Fruit fly (Drosophila melanogaster) whole organism, prepupa: ENCODE data around the gene CG13272.

Experiments used
- CG16779 ChIP-seq: fragments of 200-800 bp; sonication (Bioruptor generic); optimal IDR thresholded peaks from 3 replicates; lab custom pipeline; 2017; ENCODE audit warnings: missing biosample characterization, mild to moderate bottlenecking, missing genetic modification characterization
- Lpt ChIP-seq: fragments of 200-800 bp; sonication (Bioruptor generic); optimal IDR thresholded peaks from 3 replicates; lab custom pipeline; 2016; ENCODE audit warnings: missing biosample characterization, missing genetic modification characterization

- TF ChIP-seq CG16779 (tag; lab: Kevin White, UChicago) (no peak), Lpt (GFP tag; lab: Kevin White, UChicago) (no peak)
These were observed 35.0 kb downstream of the CG13272 start for dm6 chr2L:16839665-16840064.
